Worm (Caenorhabditis elegans) whole organism, early embryonic: ENCODE results near the gene gegf-1.

Experiments used
- ama-1 ChIP-seq: fragments of 150-350 bp; optimal IDR thresholded peaks from 2 replicates; lab custom pipeline; 2014
- ceh-13 ChIP-seq: fragments of 200-800 bp; sonication (Bioruptor generic); optimal IDR thresholded peaks from 2 replicates; lab custom pipeline; 2018; ENCODE audit warnings: mild to moderate bottlenecking, missing genetic modification characterization, missing compliant biosample characterization
- flt-1 ChIP-seq: fragments of 200-800 bp; sonication (Bioruptor generic); IDR thresholded peaks from 2 replicates; pipeline ENCODE4 v1.3.6; 2022; ENCODE audit warnings: missing genetic modification characterization, missing compliant biosample characterization
- pes-1 ChIP-seq: fragments of 200-800 bp; sonication (Bioruptor generic); IDR thresholded peaks from 2 replicates; pipeline ENCODE4 v1.3.6; 2022; ENCODE audit warnings: missing genetic modification reagents, missing genetic modification characterization, missing compliant biosample characterization

DNA sequence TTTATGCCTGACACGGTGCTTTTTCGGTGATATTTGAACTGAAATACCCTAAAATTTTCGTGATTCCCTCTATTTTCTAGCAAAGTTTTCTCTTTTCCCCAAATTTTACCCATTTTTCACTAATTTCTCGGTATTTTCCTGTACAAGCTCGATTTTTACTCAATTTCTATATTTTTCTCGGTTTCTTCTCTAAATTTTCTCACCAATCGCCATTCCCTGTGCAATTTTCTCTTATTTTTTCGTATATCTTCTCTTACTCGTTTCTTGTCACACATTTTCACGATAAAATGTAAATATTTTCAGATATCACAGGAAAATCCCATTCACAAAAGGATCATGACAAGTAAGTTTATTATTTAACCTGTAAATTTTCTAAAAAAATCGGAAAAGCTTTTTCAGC lies 36.7 kb upstream of the gegf-1 start, which contains the start of gene csn-3:
- TF ChIP-seq ama-1 (lab: Kevin White, UChicago) (no peak), ceh-13 (no peak), flt-1 (GFP tag; lab: Robert Waterston, UW) (no peak), pes-1 (GFP tag; lab: Robert Waterston, UW) (no peak)
